Worm (Caenorhabditis elegans) whole organism, L4 larva: ENCODE data around the gene spp-1.

Experiments used
- F26F4.8 ChIP-seq: fragments of 200-800 bp; sonication (Bioruptor generic); conservative IDR thresholded peaks from 2 replicates; pipeline ENCODE4 v1.3.6; 2022; ENCODE audit warnings: missing genetic modification characterization, missing compliant biosample characterization
- F49E8.2 ChIP-seq: sonication (generic microtip); optimal IDR thresholded peaks from 2 replicates; lab custom pipeline; 2016; ENCODE audit warnings: missing compliant biosample characterization, mild to moderate bottlenecking, missing genetic modification characterization, borderline replicate concordance
- aha-1 ChIP-seq: fragments of 150-350 bp; peaks from one replicate; lab custom pipeline; 2014; ENCODE audit warnings: missing biosample characterization, missing genetic modification characterization
- aly-2 ChIP-seq: sonication (generic microtip); optimal IDR thresholded peaks from 2 replicates; lab custom pipeline; 2018; ENCODE audit warnings: missing biosample characterization, missing genetic modification characterization
- attf-4 ChIP-seq: sonication (generic microtip); optimal IDR thresholded peaks from 3 replicates; lab custom pipeline; 2017; ENCODE audit warnings: missing biosample characterization, missing genetic modification characterization
- ceh-20 ChIP-seq: fragments of 200-800 bp; sonication (Bioruptor generic); IDR thresholded peaks from 2 replicates; pipeline ENCODE4 v1.3.6; 2022; ENCODE audit warnings: missing genetic modification reagents, missing genetic modification characterization, missing compliant biosample characterization
- ceh-32 ChIP-seq: sonication (generic microtip); optimal IDR thresholded peaks from 2 replicates; lab custom pipeline; 2016; ENCODE audit warnings: mild to moderate bottlenecking, missing genetic modification characterization, missing compliant biosample characterization; ENCODE audit not compliant: poor library complexity
- ceh-44 ChIP-seq: fragments of 200-800 bp; sonication (Bioruptor generic); IDR thresholded peaks from 2 replicates; pipeline ENCODE4 v1.3.6; 2022; ENCODE audit warnings: missing genetic modification reagents, missing genetic modification characterization, missing compliant biosample characterization
- ceh-62 ChIP-seq: sonication (generic microtip); optimal IDR thresholded peaks from 2 replicates; lab custom pipeline; 2017; ENCODE audit warnings: missing biosample characterization, missing genetic modification characterization
- daf-19 ChIP-seq: fragments of 200-800 bp; sonication (Bioruptor generic); conservative IDR thresholded peaks from 2 replicates; pipeline ENCODE4 v1.3.6; 2022; ENCODE audit warnings: missing genetic modification characterization, missing compliant biosample characterization
- duxl-1 ChIP-seq: sonication (generic microtip); optimal IDR thresholded peaks from 2 replicates; lab custom pipeline; 2016; ENCODE audit warnings: mild to moderate bottlenecking, missing genetic modification characterization, moderate library complexity, missing compliant biosample characterization; ENCODE audit not compliant: poor library complexity
- dve-1 ChIP-seq: sonication (generic microtip); optimal IDR thresholded peaks from 2 replicates; lab custom pipeline; 2017; ENCODE audit warnings: antibody characterized with exemption, mild to moderate bottlenecking, missing genetic modification characterization, missing compliant biosample characterization; ENCODE audit not compliant: insufficient read depth
- egl-27 ChIP-seq: sonication (generic microtip); optimal IDR thresholded peaks from 3 replicates; lab custom pipeline; 2017; ENCODE audit warnings: missing biosample characterization, missing genetic modification reagents, missing genetic modification characterization
- hif-1 ChIP-seq, 2 experiments: sonication (generic microtip); optimal IDR thresholded peaks; 2 replicates each; lab custom pipeline; 2016 to 2017; ENCODE audit warnings: missing compliant biosample characterization in 2 of 2, missing genetic modification characterization in 2 of 2, missing genetic modification reagents in 2 of 2, missing genotype in 2 of 2, mild to moderate bottlenecking in 1 of 2
- hlh-11 ChIP-seq: fragments of 200-800 bp; sonication (Bioruptor generic); optimal IDR thresholded peaks from 2 replicates; lab custom pipeline; 2018; ENCODE audit warnings: mild to moderate bottlenecking, missing genetic modification characterization, missing compliant biosample characterization
- hlh-30 ChIP-seq: sonication (generic microtip); optimal IDR thresholded peaks from 2 replicates; lab custom pipeline; 2017; ENCODE audit warnings: antibody characterized with exemption, mild to moderate bottlenecking, missing genetic modification characterization, missing compliant biosample characterization; ENCODE audit not compliant: insufficient read depth
- hmg-1.1 ChIP-seq: fragments of 200-800 bp; sonication (Bioruptor generic); IDR thresholded peaks from 2 replicates; pipeline ENCODE4 v1.3.6; 2022; ENCODE audit warnings: missing genetic modification reagents, missing genetic modification characterization, missing compliant biosample characterization
- lim-7 ChIP-seq: fragments of 200-800 bp; sonication (Bioruptor generic); IDR thresholded peaks from 2 replicates; pipeline ENCODE4 v1.3.6; 2022; ENCODE audit warnings: missing genetic modification characterization, missing compliant biosample characterization
- lin-13 ChIP-seq: fragments of 150-350 bp; optimal IDR thresholded peaks from 2 replicates; lab custom pipeline; 2014; ENCODE audit warnings: missing biosample characterization, missing genetic modification reagents, missing genetic modification characterization
- lin-15B ChIP-seq: fragments of 150-350 bp; sonication (generic microtip); optimal IDR thresholded peaks from 3 replicates; lab custom pipeline; 2014; ENCODE audit warnings: missing biosample characterization, missing genetic modification characterization
- lin-39 ChIP-seq: fragments of 150-350 bp; optimal IDR thresholded peaks from 2 replicates; lab custom pipeline; 2014; ENCODE audit warnings: missing biosample characterization, missing genetic modification reagents, missing genetic modification characterization
- lir-3 ChIP-seq: sonication (generic microtip); optimal IDR thresholded peaks from 2 replicates; lab custom pipeline; 2016; ENCODE audit warnings: mild to moderate bottlenecking, missing genetic modification characterization, missing compliant biosample characterization
- lsy-2 ChIP-seq, 2 experiments: fragments of 150-350 bp in 1 of 2; sonication (generic microtip) in 1 of 2; optimal IDR thresholded peaks; 2 replicates each; lab custom pipeline; 2014 to 2017; ENCODE audit warnings: missing biosample characterization in 2 of 2, missing genetic modification characterization in 2 of 2
- madf-9 ChIP-seq: fragments of 200-800 bp; sonication (Bioruptor generic); conservative IDR thresholded peaks from 2 replicates; pipeline ENCODE4 v1.3.6; 2022; ENCODE audit warnings: missing genetic modification reagents, missing genetic modification characterization, missing compliant biosample characterization
- mep-1 ChIP-seq: fragments of 150-350 bp; sonication (generic microtip); optimal IDR thresholded peaks from 3 replicates; lab custom pipeline; 2014; ENCODE audit warnings: missing biosample characterization, missing genetic modification characterization
- mes-2 ChIP-seq: sonication (generic microtip); optimal IDR thresholded peaks from 2 replicates; lab custom pipeline; 2016; ENCODE audit warnings: missing genotype, mild to moderate bottlenecking, missing genetic modification characterization, missing compliant biosample characterization; ENCODE audit not compliant: poor library complexity, severe bottlenecking
- nhr-237 ChIP-seq: sonication (generic microtip); optimal IDR thresholded peaks from 2 replicates; lab custom pipeline; 2017; ENCODE audit warnings: missing biosample characterization, missing genetic modification characterization
- nhr-28 ChIP-seq: fragments of 150-350 bp; optimal IDR thresholded peaks from 2 replicates; lab custom pipeline; 2014; ENCODE audit warnings: missing biosample characterization, missing genetic modification characterization
- nhr-42 ChIP-seq: fragments of 200-800 bp; sonication (Bioruptor generic); IDR thresholded peaks from 2 replicates; pipeline ENCODE4 v1.3.6; 2022; ENCODE audit warnings: missing genetic modification characterization, missing compliant biosample characterization
- nhr-6 ChIP-seq: fragments of 150-350 bp; optimal IDR thresholded peaks from 2 replicates; lab custom pipeline; 2014; ENCODE audit warnings: missing biosample characterization, missing genetic modification characterization
- nhr-77 ChIP-seq: fragments of 150-350 bp; optimal IDR thresholded peaks from 2 replicates; lab custom pipeline; 2014; ENCODE audit warnings: missing biosample characterization, missing genetic modification characterization
- sdz-12 ChIP-seq: fragments of 200-800 bp; sonication (Bioruptor generic); optimal IDR thresholded peaks from 2 replicates; lab custom pipeline; 2018; ENCODE audit warnings: mild to moderate bottlenecking, missing genetic modification characterization, missing compliant biosample characterization
- skn-1 ChIP-seq: fragments of 150-350 bp; optimal IDR thresholded peaks from 2 replicates; lab custom pipeline; 2014; ENCODE audit warnings: missing biosample characterization, missing genetic modification characterization
- snpc-1.2 ChIP-seq: fragments of 200-800 bp; sonication (Bioruptor generic); IDR thresholded peaks from 2 replicates; pipeline ENCODE4 v1.3.6; 2022; ENCODE audit warnings: missing genetic modification reagents, missing genetic modification characterization, missing compliant biosample characterization
- spr-1 ChIP-seq: sonication (generic microtip); optimal IDR thresholded peaks from 2 replicates; lab custom pipeline; 2016; ENCODE audit warnings: mild to moderate bottlenecking, missing genetic modification characterization, missing compliant biosample characterization
- tra-1 ChIP-seq: fragments of 200-800 bp; sonication (Bioruptor generic); IDR thresholded peaks from 2 replicates; pipeline ENCODE4 v1.3.6; 2022; ENCODE audit warnings: missing genetic modification reagents, missing genetic modification characterization, missing compliant biosample characterization
- unc-62 ChIP-seq, 3 experiments: fragments of 150-350 bp in 1 of 3; sonication (generic microtip); optimal IDR thresholded peaks in 2 of 3; peaks in 1 of 3; 1 replicate in 1 of 3; 2 replicates in 2 of 3; lab custom pipeline; 2014 to 2017; ENCODE audit warnings: missing biosample characterization in 3 of 3, missing genetic modification characterization in 3 of 3, missing genetic modification reagents in 3 of 3, missing genotype in 1 of 3
- zag-1 ChIP-seq: fragments of 150-350 bp; optimal IDR thresholded peaks from 2 replicates; lab custom pipeline; 2014; ENCODE audit warnings: missing biosample characterization, missing genetic modification characterization
- zfp-3 ChIP-seq: fragments of 200-800 bp; sonication (Bioruptor generic); conservative IDR thresholded peaks from 2 replicates; pipeline ENCODE4 v1.3.6; 2022; ENCODE audit warnings: missing genetic modification reagents, missing genetic modification characterization, missing compliant biosample characterization
- ztf-7 ChIP-seq: fragments of 150-350 bp; optimal IDR thresholded peaks from 2 replicates; lab custom pipeline; 2014; ENCODE audit warnings: missing biosample characterization, missing genetic modification characterization

The spp-1 gene

ce11 chrIII:10391628-10392027 is 36.2 kb upstream of the spp-1 start, which contains the start of gene M03C11.9:
Gene M03C11.9, minus strand, starts transcription at chrIII:10391728.
- TF ChIP-seq hlh-11, result no peak
- peak in 1 of 2 experiments; percentile 52 for TF ChIP-seq unc-62 (GFP tag; optimal IDR thresholded peaks at IDR 0.05 in 1 of 2; lab: Kevin White, UChicago)
- no peak for TF ChIP-seq unc-62 (tag; optimal IDR thresholded peaks at IDR 0.05; lab: Kevin White, UChicago)
- TF ChIP-seq, all 104 proteins: peak for 1

ce11 chrIII:10389608-10390007 is 34.1 kb upstream of the spp-1 start:
- no peak for TF ChIP-seq ceh-44 (GFP tag; lab: Robert Waterston, UW)
- TF ChIP-seq snpc-1.2 (GFP tag; lab: Robert Waterston, UW), result no peak
- no peak for TF ChIP-seq lim-7 (GFP tag; lab: Robert Waterston, UW)
- TF ChIP-seq ceh-32 (tag; lab: Kevin White, UChicago), result no peak
- no peak for TF ChIP-seq aly-2
- no peak for TF ChIP-seq lin-13 (GFP tag; lab: Kevin White, UChicago)
- no peak for TF ChIP-seq nhr-237 (tag; lab: Kevin White, UChicago)
- no peak for TF ChIP-seq sdz-12 (GFP tag; lab: Kevin White, UChicago)
- TF ChIP-seq F26F4.8, result no peak
- no peak for TF ChIP-seq hif-1 (tag; optimal IDR thresholded peaks at IDR 0.05; lab: Kevin White, UChicago)
- no peak for TF ChIP-seq zfp-3 (GFP tag; lab: Robert Waterston, UW)
- no peak for TF ChIP-seq zag-1 (tag; lab: Kevin White, UChicago)
- no peak for TF ChIP-seq spr-1 (tag; lab: Kevin White, UChicago)
- no peak for TF ChIP-seq egl-27 (tag; lab: Kevin White, UChicago)
- no peak for TF ChIP-seq nhr-28 (tag; lab: Kevin White, UChicago)
- TF ChIP-seq tra-1 (GFP tag; lab: Robert Waterston, UW), result no peak
- TF ChIP-seq nhr-42 (GFP tag; lab: Robert Waterston, UW), result no peak
- no peak for TF ChIP-seq ceh-20 (GFP tag; lab: Robert Waterston, UW)
- TF ChIP-seq ztf-7, result no peak

- no peak for TF ChIP-seq mep-1 (tag; lab: Kevin White, UChicago)
- no peak for TF ChIP-seq madf-9 (GFP tag; lab: Robert Waterston, UW)
- TF ChIP-seq, all 104 proteins: peak for 0
These were observed 31.0 kb upstream of the spp-1 start, which contains the start of gene C38H2.3 for ce11 chrIII:10386476-10386875. Gene C38H2.3, minus strand, starts transcription at chrIII:10386576.

ce11 chrIII:10383804-10384203 is 28.3 kb upstream of the spp-1 start:
- TF ChIP-seq ceh-62 (tag; lab: Kevin White, UChicago), result no peak
- peak; percentile 91 for TF ChIP-seq aha-1
- TF ChIP-seq, all 104 proteins: peak for 1

- no peak for TF ChIP-seq lin-15B
- no peak for TF ChIP-seq attf-4 (tag; lab: Kevin White, UChicago)
- TF ChIP-seq aha-1, result peak; percentile 38
- TF ChIP-seq duxl-1 (tag; lab: Kevin White, UChicago), result no peak
- no peak for TF ChIP-seq daf-19 (GFP tag; lab: Robert Waterston, UW)
These were observed 26.0 kb upstream of the spp-1 start, which contains the start of gene C38H2.2 for ce11 chrIII:10381473-10381872. Gene C38H2.2, plus strand, starts transcription at chrIII:10381773.

- TF ChIP-seq skn-1 (tag; lab: Kevin White, UChicago) (no peak), mep-1 (tag; lab: Kevin White, UChicago) (peak; percentile 30), dve-1 (tag; lab: Kevin White, UChicago) (peak; percentile 14), lin-39 (no peak), hmg-1.1 (GFP tag; lab: Robert Waterston, UW) (peak; percentile 37; the same call in 1 of the 2 replicates), mes-2 (peak; percentile 17), hlh-30 (peak; percentile 8), nhr-6 (peak; percentile 17), nhr-28 (tag; lab: Kevin White, UChicago) (peak; percentile 69), lir-3 (no peak), hif-1 (tag; optimal IDR thresholded peaks at IDR 0.05; lab: Kevin White, UChicago) (peak in 1 of 2 experiments; percentile 66), F49E8.2 (tag; lab: Kevin White, UChicago) (no peak), lsy-2 (tag; optimal IDR thresholded peaks at IDR 0.05; lab: Kevin White, UChicago) (peak in 1 of 2 experiments; percentile 53), nhr-77 (tag; lab: Kevin White, UChicago) (no peak)
- TF ChIP-seq, all 104 proteins: peak for 9
These were observed 25.2 kb upstream of the spp-1 start for ce11 chrIII:10380640-10381039.
